Fruit fly (Drosophila melanogaster): ENCODE results near the gene Smr.

Smr gene

dm6 chrX:12763904-12764303 lies 21.5 kb upstream of the Smr start:
- TF ChIP-seq sens (GFP tag) (peak; percentile 28), inv (GFP tag; IDR thresholded peaks at IDR 0.05; ENCODE audit: partially characterized antibody) (0 out of 2 replicates have a peak, but pooled peaks have one; percentile 0), CG14860 (GFP tag; IDR thresholded peaks at IDR 0.05; ENCODE audit: partially characterized antibody) (0 out of 3 replicates have a peak, but pooled peaks have one; percentile 1)

dm6 chrX:12763467-12763866 lies 21.0 kb upstream of the Smr start, which contains the start of gene pira:
Gene pira (minus strand): TSS chrX:12763611.
- no peak for TF ChIP-seq Hand (GFP tag; optimal IDR thresholded peaks at IDR 0.05)
- peak; percentile 68 for TF ChIP-seq tna (GFP tag; IDR thresholded peaks at IDR 0.05; ENCODE audit: partially characterized antibody)
- no peak for TF ChIP-seq btn (GFP tag; optimal IDR thresholded peaks at IDR 0.05)
- TF ChIP-seq CG34224 (GFP tag; IDR thresholded peaks at IDR 0.05; ENCODE audit: partially characterized antibody): peak; percentile 72
- no peak for TF ChIP-seq twi (tag; optimal IDR thresholded peaks at IDR 0.05)
- TF ChIP-seq vfl (GFP tag; optimal IDR thresholded peaks at IDR 0.05): no peak
- no peak for TF ChIP-seq ac (GFP tag; optimal IDR thresholded peaks at IDR 0.05)
- TF ChIP-seq C15 (GFP tag; IDR thresholded peaks at IDR 0.05): no peak
- TF ChIP-seq vnd (GFP tag; IDR thresholded peaks at IDR 0.05; ENCODE audit: partially characterized antibody): peak; percentile 60; the same call in 2 of the 3 replicates
- TF ChIP-seq tup (GFP tag; optimal IDR thresholded peaks at IDR 0.05): no peak
- no peak for TF ChIP-seq CG17612 (GFP tag; IDR thresholded peaks at IDR 0.05)
- no peak for TF ChIP-seq pan (optimal IDR thresholded peaks at IDR 0.05)
- TF ChIP-seq pan (GFP tag; optimal IDR thresholded peaks at IDR 0.05 in 1 of 2, IDR thresholded peaks at IDR 0.05 in 1 of 2): no peak
- no peak for TF ChIP-seq mirr (GFP tag; optimal IDR thresholded peaks at IDR 0.05)
- TF ChIP-seq CG3847 (GFP tag; IDR thresholded peaks at IDR 0.05): no peak
- TF ChIP-seq br (optimal IDR thresholded peaks at IDR 0.05): no peak
- TF ChIP-seq Fer2 (tag; optimal IDR thresholded peaks at IDR 0.05): no peak
- TF ChIP-seq toy (GFP tag; IDR thresholded peaks at IDR 0.05): no peak
- TF ChIP-seq Doc3 (GFP tag; IDR thresholded peaks at IDR 0.05; ENCODE audit: partially characterized antibody): peak; percentile 68
- no peak for TF ChIP-seq gfzf (GFP tag; optimal IDR thresholded peaks at IDR 0.05)
- TF ChIP-seq pzg (GFP tag; optimal IDR thresholded peaks at IDR 0.05): peak; percentile 28
- TF ChIP-seq E2f1 (GFP tag; IDR thresholded peaks at IDR 0.05): no peak
- TF ChIP-seq CG4707 (GFP tag; optimal IDR thresholded peaks at IDR 0.05): no peak
- no peak for TF ChIP-seq CG18476 (GFP tag; optimal IDR thresholded peaks at IDR 0.05)
- no peak for TF ChIP-seq repo (GFP tag; optimal IDR thresholded peaks at IDR 0.05)
- TF ChIP-seq hth (optimal IDR thresholded peaks at IDR 0.05): no peak
- TF ChIP-seq sim (GFP tag; IDR thresholded peaks at IDR 0.05): no peak
- TF ChIP-seq CG1603 (tag; optimal IDR thresholded peaks at IDR 0.05): no peak
- TF ChIP-seq CG31365 (tag; optimal IDR thresholded peaks at IDR 0.05): no peak
- TF ChIP-seq cad (GFP tag; optimal IDR thresholded peaks at IDR 0.05): no peak
- no peak for TF ChIP-seq sr (GFP tag; IDR thresholded peaks at IDR 0.05)
- no peak for TF ChIP-seq sisA (GFP tag; IDR thresholded peaks at IDR 0.05)
- no peak for TF ChIP-seq YL-1 (GFP tag; optimal IDR thresholded peaks at IDR 0.05)
- no peak for TF ChIP-seq CG8924 (tag; optimal IDR thresholded peaks at IDR 0.05)
- peak; percentile 9; the same call in 1 of the 3 replicates for TF ChIP-seq row (GFP tag; IDR thresholded peaks at IDR 0.05)
- TF ChIP-seq CG6272 (GFP tag; IDR thresholded peaks at IDR 0.05): no peak
- TF ChIP-seq en (GFP tag; optimal IDR thresholded peaks at IDR 0.05): no peak
- TF ChIP-seq cas (GFP tag; IDR thresholded peaks at IDR 0.05): no peak
- no peak for TF ChIP-seq CG10147 (GFP tag; optimal IDR thresholded peaks at IDR 0.05)
- TF ChIP-seq bab2 (GFP tag; optimal IDR thresholded peaks at IDR 0.05): no peak
- TF ChIP-seq CG7963 (GFP tag; IDR thresholded peaks at IDR 0.05; ENCODE audit: partially characterized antibody): peak; percentile 68
- TF ChIP-seq CG10565 (GFP tag; optimal IDR thresholded peaks at IDR 0.05): no peak
- no peak for TF ChIP-seq bcd (GFP tag; optimal IDR thresholded peaks at IDR 0.05)
- no peak for TF ChIP-seq Ptx1 (GFP tag; IDR thresholded peaks at IDR 0.05)
- no peak for TF ChIP-seq CG18011 (GFP tag; optimal IDR thresholded peaks at IDR 0.05)
- no peak for TF ChIP-seq CG14050 (GFP tag; IDR thresholded peaks at IDR 0.05)
- TF ChIP-seq CG16779 (GFP tag; IDR thresholded peaks at IDR 0.05): no peak
- no peak for TF ChIP-seq CG15601 (tag; optimal IDR thresholded peaks at IDR 0.05)
